Fruit fly (Drosophila melanogaster) whole organism, pupa: Measurements from ENCODE around the gene ND-13B.

ENCODE experiments used
- CG10348 ChIP-seq: fragments of 200-800 bp; sonication (Bioruptor generic); IDR thresholded peaks from 2 replicates; pipeline ENCODE4 v1.3.6; 2022; ENCODE audit warnings: missing biosample characterization, missing genetic modification characterization
- CG12605 ChIP-seq: fragments of 200-800 bp; sonication (Bioruptor generic); IDR thresholded peaks from 2 replicates; pipeline ENCODE4 v1.3.6; 2022; ENCODE audit warnings: missing biosample characterization, missing genetic modification characterization
- CG13204 ChIP-seq: fragments of 200-800 bp; sonication (Bioruptor generic); optimal IDR thresholded peaks from 2 replicates; lab custom pipeline; 2018; ENCODE audit warnings: missing biosample characterization, mild to moderate bottlenecking, missing genetic modification characterization, moderate library complexity
- CG14655 ChIP-seq: fragments of 200-800 bp; sonication (Bioruptor generic); optimal IDR thresholded peaks from 3 replicates; lab custom pipeline; 2017; ENCODE audit warnings: mild to moderate bottlenecking, missing biosample characterization, missing genetic modification reagents, missing genetic modification characterization
- CG15710 ChIP-seq: fragments of 200-800 bp; sonication (Bioruptor generic); optimal IDR thresholded peaks from 2 replicates; lab custom pipeline; 2018; ENCODE audit warnings: missing biosample characterization, mild to moderate bottlenecking, missing genetic modification characterization, moderate library complexity
- CG17806 ChIP-seq: fragments of 200-800 bp; sonication (Bioruptor generic); optimal IDR thresholded peaks from 2 replicates; lab custom pipeline; 2018; ENCODE audit warnings: missing biosample characterization, mild to moderate bottlenecking, missing genetic modification characterization, moderate library complexity
- CG32121 ChIP-seq: fragments of 200-800 bp; sonication (Bioruptor generic); IDR thresholded peaks from 2 replicates; pipeline ENCODE4 v1.3.6; 2022; ENCODE audit warnings: missing biosample characterization, missing genetic modification characterization
- CG34367 ChIP-seq: fragments of 200-800 bp; sonication (Bioruptor generic); optimal IDR thresholded peaks from 2 replicates; lab custom pipeline; 2018; ENCODE audit warnings: missing biosample characterization, mild to moderate bottlenecking, missing genetic modification characterization
- CG4496 ChIP-seq: fragments of 200-800 bp; sonication (Bioruptor generic); IDR thresholded peaks from 3 replicates; pipeline ENCODE4 v1.3.6; 2022; ENCODE audit warnings: missing biosample characterization, missing genetic modification characterization
- CG8159 ChIP-seq: fragments of 200-800 bp; sonication (Bioruptor generic); optimal IDR thresholded peaks from 3 replicates; lab custom pipeline; 2018; ENCODE audit warnings: missing biosample characterization, mild to moderate bottlenecking, missing genetic modification characterization, moderate library complexity
- CG8301 ChIP-seq: fragments of 200-800 bp; sonication (Bioruptor generic); optimal IDR thresholded peaks from 2 replicates; lab custom pipeline; 2018; ENCODE audit warnings: missing biosample characterization, mild to moderate bottlenecking, missing genetic modification characterization
- CG9948 ChIP-seq: fragments of 200-800 bp; sonication (Bioruptor generic); optimal IDR thresholded peaks from 2 replicates; lab custom pipeline; 2018; ENCODE audit warnings: missing biosample characterization, mild to moderate bottlenecking, missing genetic modification characterization, moderate library complexity
- D1 ChIP-seq: fragments of 200-800 bp; sonication (Bioruptor generic); optimal IDR thresholded peaks from 2 replicates; lab custom pipeline; 2018; ENCODE audit warnings: missing biosample characterization, mild to moderate bottlenecking, missing genetic modification characterization, moderate library complexity
- EcR ChIP-seq: fragments of 200-800 bp; sonication (Bioruptor generic); optimal IDR thresholded peaks from 3 replicates; lab custom pipeline; 2019; ENCODE audit warnings: missing biosample characterization, missing genetic modification characterization, mild to moderate bottlenecking, moderate library complexity, missing genetic modification reagents
- Ets98B ChIP-seq: fragments of 200-800 bp; sonication (Bioruptor generic); IDR thresholded peaks from 2 replicates; pipeline ENCODE4 v1.3.6; 2022; ENCODE audit warnings: missing biosample characterization, missing genetic modification characterization
- Pif1A ChIP-seq: fragments of 200-800 bp; sonication (Bioruptor generic); optimal IDR thresholded peaks from 3 replicates; lab custom pipeline; 2016; ENCODE audit warnings: missing biosample characterization, missing genetic modification characterization
- Pif1B ChIP-seq: fragments of 200-800 bp; sonication (Bioruptor generic); optimal IDR thresholded peaks from 3 replicates; lab custom pipeline; 2016; ENCODE audit warnings: missing biosample characterization, missing genetic modification characterization
- Snoo ChIP-seq: fragments of 200-800 bp; sonication (Bioruptor generic); optimal IDR thresholded peaks from 3 replicates; lab custom pipeline; 2017; ENCODE audit warnings: missing biosample characterization, mild to moderate bottlenecking, missing genetic modification characterization, inconsistent platforms
- fd96Ca ChIP-seq: fragments of 200-800 bp; sonication (Bioruptor generic); IDR thresholded peaks from 3 replicates; pipeline ENCODE4 v1.3.6; 2022; ENCODE audit warnings: missing biosample characterization, missing genetic modification characterization
- gl ChIP-seq: fragments of 200-800 bp; sonication (Bioruptor generic); optimal IDR thresholded peaks from 2 replicates; lab custom pipeline; 2018; ENCODE audit warnings: missing biosample characterization, mild to moderate bottlenecking, missing genetic modification characterization
- rn ChIP-seq: fragments of 200-800 bp; sonication (Bioruptor generic); IDR thresholded peaks from 2 replicates; pipeline ENCODE4 v1.3.6; 2022; ENCODE audit warnings: missing biosample characterization, missing genetic modification characterization

Gene ND-13B

dm6 chr3L:10724810-10725444 is 31.0 kb upstream of the ND-13B start:
- no peak for TF ChIP-seq CG32121 (GFP tag; lab: Robert Waterston, UW)
- TF ChIP-seq CG14655: no peak
- TF ChIP-seq CG17806 (tag; lab: Kevin White, UChicago): no peak
- TF ChIP-seq CG4496 (GFP tag; lab: Robert Waterston, UW): 0 out of 3 replicates have a peak, but pooled peaks have one; percentile 10
- TF ChIP-seq CG8159 (tag; lab: Kevin White, UChicago): no peak

dm6 chr3L:10723596-10723995 is 29.7 kb upstream of the ND-13B start:
- TF ChIP-seq CG14655: no peak
- TF ChIP-seq CG4496 (GFP tag; lab: Robert Waterston, UW): no peak
- no peak for TF ChIP-seq D1
- TF ChIP-seq, all 21 proteins: peak for 0

dm6 chr3L:10722607-10723006 is 28.7 kb upstream of the ND-13B start:
- TF ChIP-seq fd96Ca (GFP tag; lab: Robert Waterston, UW) (no peak), CG10348 (GFP tag; lab: Robert Waterston, UW) (no peak), Ets98B (no peak), CG12605 (GFP tag; lab: Robert Waterston, UW) (no peak)

- TF ChIP-seq CG10348 (GFP tag; lab: Robert Waterston, UW) (no peak), Ets98B (no peak), CG4496 (GFP tag; lab: Robert Waterston, UW) (no peak), CG8301 (no peak), EcR (no peak), CG14655 (peak; percentile 39), CG12605 (GFP tag; lab: Robert Waterston, UW) (no peak), Snoo (tag; lab: Kevin White, UChicago) (no peak), CG32121 (GFP tag; lab: Robert Waterston, UW) (no peak), CG9948 (tag; lab: Kevin White, UChicago) (peak; percentile 33), CG8159 (tag; lab: Kevin White, UChicago) (peak; percentile 71), CG15710 (tag; lab: Kevin White, UChicago) (peak; percentile 16)
- TF ChIP-seq, all 21 proteins: peak for 4
These were observed 25.9 kb upstream of the ND-13B start for dm6 chr3L:10719771-10720170.

- TF ChIP-seq CG34367 (peak; percentile 22), CG14655 (peak; percentile 69), CG4496 (GFP tag; lab: Robert Waterston, UW) (no peak), CG17806 (tag; lab: Kevin White, UChicago) (peak; percentile 44), CG8301 (peak; percentile 40), Snoo (tag; lab: Kevin White, UChicago) (no peak), CG32121 (GFP tag; lab: Robert Waterston, UW) (no peak), CG13204 (GFP tag; lab: Kevin White, UChicago) (no peak), fd96Ca (GFP tag; lab: Robert Waterston, UW) (no peak), D1 (no peak), gl (tag; lab: Kevin White, UChicago) (no peak), Pif1B (no peak), CG8159 (tag; lab: Kevin White, UChicago) (peak; percentile 63), CG12605 (GFP tag; lab: Robert Waterston, UW) (no peak), CG9948 (tag; lab: Kevin White, UChicago) (peak; percentile 41), EcR (no peak), Pif1A (no peak), CG15710 (tag; lab: Kevin White, UChicago) (peak; percentile 26), rn (GFP tag; lab: Robert Waterston, UW) (no peak), CG10348 (GFP tag; lab: Robert Waterston, UW) (no peak), Ets98B (no peak)
- TF ChIP-seq, all 21 proteins: peak for 7
These were observed 22.5 kb upstream of the ND-13B start for dm6 chr3L:10716342-10716896.

- TF ChIP-seq CG12605 (GFP tag; lab: Robert Waterston, UW) (no peak), CG4496 (GFP tag; lab: Robert Waterston, UW) (0 out of 3 replicates have a peak, but pooled peaks have one; percentile 17), EcR (peak; percentile 92), CG17806 (tag; lab: Kevin White, UChicago) (no peak), CG8301 (no peak), CG15710 (tag; lab: Kevin White, UChicago) (no peak), D1 (no peak), Pif1A (no peak), CG14655 (no peak), rn (GFP tag; lab: Robert Waterston, UW) (no peak), CG13204 (GFP tag; lab: Kevin White, UChicago) (peak; percentile 1), fd96Ca (GFP tag; lab: Robert Waterston, UW) (no peak)
- TF ChIP-seq, all 21 proteins: peak for 3
These were observed 21.8 kb upstream of the ND-13B start for dm6 chr3L:10715748-10716147.
